Fruit fly (Drosophila melanogaster) whole organism, embryonic: ENCODE data around the gene mRpL14.

Source experiments
- CG1024 ChIP-seq: fragments of 200-800 bp; sonication (Bioruptor generic); IDR thresholded peaks from 2 replicates; pipeline ENCODE4 v1.3.6; 2022; ENCODE audit warnings: missing biosample characterization, missing genetic modification characterization
- CG15479 ChIP-seq: fragments of 200-800 bp; sonication (Bioruptor generic); optimal IDR thresholded peaks from 3 replicates; lab custom pipeline; 2019; ENCODE audit warnings: missing biosample characterization, mild to moderate bottlenecking, missing genetic modification characterization, moderate library complexity
- CG15601 ChIP-seq: fragments of 200-800 bp; sonication (Bioruptor generic); optimal IDR thresholded peaks from 3 replicates; lab custom pipeline; 2019; ENCODE audit warnings: missing biosample characterization, mild to moderate bottlenecking, missing genetic modification characterization, moderate library complexity
- CG1647 ChIP-seq: fragments of 200-800 bp; sonication (Bioruptor generic); optimal IDR thresholded peaks from 3 replicates; lab custom pipeline; 2016; ENCODE audit warnings: missing biosample characterization, missing genetic modification characterization
- CG2199 ChIP-seq: fragments of 200-800 bp; sonication (Bioruptor generic); IDR thresholded peaks from 3 replicates; pipeline ENCODE4 v1.3.6; 2022; ENCODE audit warnings: missing biosample characterization, missing genetic modification characterization
- CG32772 ChIP-seq: fragments of 200-800 bp; sonication (Bioruptor generic); IDR thresholded peaks from 2 replicates; pipeline ENCODE4 v1.3.6; 2022; ENCODE audit warnings: missing biosample characterization, missing genetic modification characterization
- CG3995 ChIP-seq: fragments of 200-800 bp; sonication (Bioruptor generic); optimal IDR thresholded peaks from 3 replicates; lab custom pipeline; 2016; ENCODE audit warnings: missing biosample characterization, missing genetic modification characterization
- CG6689 ChIP-seq: fragments of 200-800 bp; sonication (Bioruptor generic); IDR thresholded peaks from 2 replicates; pipeline ENCODE4 v1.3.6; 2022; ENCODE audit warnings: missing biosample characterization, missing genetic modification characterization
- CG6765 ChIP-seq: fragments of 200-800 bp; sonication (Bioruptor generic); optimal IDR thresholded peaks from 3 replicates; lab custom pipeline; 2017; ENCODE audit warnings: missing biosample characterization, mild to moderate bottlenecking, missing genetic modification characterization
- CG7556 ChIP-seq: fragments of 200-800 bp; sonication (Bioruptor generic); optimal IDR thresholded peaks from 2 replicates; lab custom pipeline; 2017; ENCODE audit warnings: missing biosample characterization, mild to moderate bottlenecking, missing genetic modification characterization
- Dfd ChIP-seq, 2 experiments: fragments of >200 bp; optimal IDR thresholded peaks; 2 replicates each; lab custom pipeline; 2017; ENCODE audit warnings: missing biosample characterization in 2 of 2, missing genetic modification characterization in 2 of 2
- ERR ChIP-seq: fragments of 200-800 bp; sonication (Bioruptor generic); optimal IDR thresholded peaks from 2 replicates; lab custom pipeline; 2016; ENCODE audit warnings: missing biosample characterization, missing genetic modification characterization
- HmgD ChIP-seq: fragments of 200-800 bp; sonication (Bioruptor generic); optimal IDR thresholded peaks from 3 replicates; lab custom pipeline; 2016; ENCODE audit warnings: missing biosample characterization, missing genetic modification characterization
- Hmx ChIP-seq: fragments of 200-800 bp; sonication (Bioruptor generic); optimal IDR thresholded peaks from 2 replicates; lab custom pipeline; 2016; ENCODE audit warnings: missing biosample characterization, missing genetic modification characterization
- Hr51 ChIP-seq, 2 experiments: fragments of 200-800 bp; sonication (Bioruptor generic); optimal IDR thresholded peaks; 2 replicates in 1 of 2; 3 replicates in 1 of 2; lab custom pipeline; 2016 to 2018; ENCODE audit warnings: missing biosample characterization in 2 of 2, missing genetic modification characterization in 2 of 2, mild to moderate bottlenecking in 1 of 2, moderate library complexity in 1 of 2
- MTF-1 ChIP-seq: fragments of 200-800 bp; sonication (Bioruptor generic); optimal IDR thresholded peaks from 2 replicates; lab custom pipeline; 2018; ENCODE audit warnings: missing biosample characterization, mild to moderate bottlenecking, missing genetic modification characterization, borderline replicate concordance
- Nf-YB ChIP-seq: fragments of 200-800 bp; sonication (Bioruptor generic); optimal IDR thresholded peaks from 3 replicates; lab custom pipeline; 2019; ENCODE audit warnings: missing biosample characterization, mild to moderate bottlenecking, missing genetic modification characterization, moderate library complexity
- Rfx ChIP-seq: fragments of 200-800 bp; sonication (Bioruptor generic); IDR thresholded peaks from 2 replicates; pipeline ENCODE4 v1.3.6; 2022; ENCODE audit warnings: missing biosample characterization, missing genetic modification characterization
- Scr ChIP-seq: fragments of 200-800 bp; sonication (Bioruptor generic); IDR thresholded peaks from 2 replicates; pipeline ENCODE4 v1.3.6; 2022; ENCODE audit warnings: missing biosample characterization, missing genetic modification characterization; ENCODE audit not compliant: partially characterized antibody
- Sin3A ChIP-seq: fragments of >200 bp; optimal IDR thresholded peaks from 2 replicates; lab custom pipeline; 2018
- Spps ChIP-seq: fragments of 200-800 bp; sonication (Bioruptor generic); optimal IDR thresholded peaks from 2 replicates; lab custom pipeline; 2018; ENCODE audit warnings: missing biosample characterization, mild to moderate bottlenecking, missing genetic modification characterization
- Xbp1 ChIP-seq: fragments of 200-800 bp; sonication (Bioruptor generic); optimal IDR thresholded peaks from 3 replicates; lab custom pipeline; 2016; ENCODE audit warnings: missing biosample characterization, mild to moderate bottlenecking, missing genetic modification characterization
- amos ChIP-seq: fragments of 200-800 bp; sonication (Bioruptor generic); IDR thresholded peaks from 2 replicates; pipeline ENCODE4 v1.3.6; 2022; ENCODE audit warnings: missing biosample characterization, missing genetic modification characterization; ENCODE audit not compliant: partially characterized antibody
- ara ChIP-seq: fragments of 200-800 bp; sonication (Bioruptor generic); IDR thresholded peaks from 2 replicates; pipeline ENCODE4 v1.3.6; 2022; ENCODE audit warnings: missing biosample characterization, missing genetic modification characterization
- bbx ChIP-seq: fragments of 200-800 bp; sonication (Bioruptor generic); IDR thresholded peaks from 2 replicates; pipeline ENCODE4 v1.3.6; 2022; ENCODE audit warnings: missing biosample characterization, missing genetic modification characterization; ENCODE audit not compliant: partially characterized antibody
- bsh ChIP-seq, 2 experiments: fragments of 200-800 bp; sonication (Bioruptor generic); optimal IDR thresholded peaks; 2 replicates each; lab custom pipeline; 2017 to 2018; ENCODE audit warnings: mild to moderate bottlenecking in 2 of 2, missing biosample characterization in 2 of 2, missing genetic modification characterization in 2 of 2, moderate library complexity in 1 of 2
- corto ChIP-seq: fragments of 200-800 bp; sonication (Bioruptor generic); optimal IDR thresholded peaks from 2 replicates; lab custom pipeline; 2016; ENCODE audit warnings: missing biosample characterization, mild to moderate bottlenecking, missing genetic modification characterization, moderate library complexity
- croc ChIP-seq: fragments of 200-800 bp; sonication (Bioruptor generic); conservative IDR thresholded peaks from 3 replicates; pipeline ENCODE4 v1.3.6; 2022; ENCODE audit warnings: missing biosample characterization, missing genetic modification characterization
- crol ChIP-seq: fragments of 200-800 bp; sonication (Bioruptor generic); IDR thresholded peaks from 2 replicates; pipeline ENCODE4 v1.3.6; 2022; ENCODE audit warnings: missing biosample characterization, missing genetic modification characterization
- dati ChIP-seq: fragments of 200-800 bp; sonication (Bioruptor generic); IDR thresholded peaks from 2 replicates; pipeline ENCODE4 v1.3.6; 2022; ENCODE audit warnings: missing biosample characterization, missing genetic modification characterization
- dimm ChIP-seq: fragments of 200-800 bp; sonication (Bioruptor generic); IDR thresholded peaks from 2 replicates; pipeline ENCODE4 v1.3.6; 2022; ENCODE audit warnings: missing biosample characterization, missing genetic modification characterization
- gro ChIP-seq: fragments of 200-800 bp; sonication (Bioruptor generic); optimal IDR thresholded peaks from 2 replicates; lab custom pipeline; 2016; ENCODE audit warnings: missing biosample characterization, missing genetic modification characterization
- gsb-n ChIP-seq: fragments of 200-800 bp; sonication (Bioruptor generic); optimal IDR thresholded peaks from 3 replicates; lab custom pipeline; 2018; ENCODE audit warnings: missing biosample characterization, mild to moderate bottlenecking, missing genetic modification characterization
- h ChIP-seq: fragments of >200 bp; optimal IDR thresholded peaks from 2 replicates; lab custom pipeline; 2017
- hb ChIP-seq: fragments of 200-800 bp; sonication (Bioruptor generic); IDR thresholded peaks from 3 replicates; pipeline ENCODE4 v1.3.6; 2022; ENCODE audit warnings: missing biosample characterization, missing genetic modification characterization; ENCODE audit not compliant: partially characterized antibody
- jigr1 ChIP-seq: fragments of 200-800 bp; sonication (Bioruptor generic); IDR thresholded peaks from 3 replicates; pipeline ENCODE4 v1.3.6; 2022; ENCODE audit warnings: missing biosample characterization, missing genetic modification characterization
- lab ChIP-seq: fragments of 200-800 bp; sonication (Bioruptor generic); optimal IDR thresholded peaks from 3 replicates; lab custom pipeline; 2017; ENCODE audit warnings: missing biosample characterization, missing genetic modification characterization, mild to moderate bottlenecking, moderate library complexity, missing genetic modification reagents
- lilli ChIP-seq: fragments of 200-800 bp; sonication (Bioruptor generic); optimal IDR thresholded peaks from 3 replicates; lab custom pipeline; 2016; ENCODE audit warnings: missing biosample characterization, missing genetic modification characterization
- lola ChIP-seq, 3 experiments: fragments of >200 bp in 2 of 3; fragments of 200-800 bp in 1 of 3; sonication (Bioruptor generic) in 1 of 3; optimal IDR thresholded peaks; 2 replicates each; lab custom pipeline; 2017 to 2019; ENCODE audit warnings: missing biosample characterization in 3 of 3, missing genetic modification characterization in 3 of 3, mild to moderate bottlenecking in 1 of 3, moderate library complexity in 1 of 3
- maf-S ChIP-seq: fragments of 200-800 bp; sonication (Bioruptor generic); optimal IDR thresholded peaks from 2 replicates; lab custom pipeline; 2016; ENCODE audit warnings: missing biosample characterization, missing genetic modification characterization
- mam ChIP-seq: fragments of 200-800 bp; sonication (Bioruptor generic); optimal IDR thresholded peaks from 3 replicates; lab custom pipeline; 2016; ENCODE audit warnings: missing biosample characterization, missing genetic modification characterization
- mld ChIP-seq: fragments of 200-800 bp; sonication (Bioruptor generic); IDR thresholded peaks from 3 replicates; pipeline ENCODE4 v1.3.6; 2022; ENCODE audit warnings: missing biosample characterization, missing genetic modification characterization; ENCODE audit not compliant: partially characterized antibody
- nerfin-1 ChIP-seq: fragments of 200-800 bp; sonication (Bioruptor generic); optimal IDR thresholded peaks from 3 replicates; lab custom pipeline; 2019; ENCODE audit warnings: missing biosample characterization, mild to moderate bottlenecking, missing genetic modification characterization, moderate library complexity
- psq ChIP-seq: fragments of 200-800 bp; sonication (Bioruptor generic); optimal IDR thresholded peaks from 2 replicates; lab custom pipeline; 2017; ENCODE audit warnings: missing biosample characterization, missing genetic modification characterization
- sd ChIP-seq: fragments of 200-800 bp; sonication (Bioruptor generic); optimal IDR thresholded peaks from 3 replicates; lab custom pipeline; 2018; ENCODE audit warnings: missing biosample characterization, mild to moderate bottlenecking, missing genetic modification characterization, moderate library complexity
- sens ChIP-seq: fragments of 200-800 bp; sonication (Bioruptor generic); peaks from one replicate; lab custom pipeline; 2016; ENCODE audit warnings: missing biosample characterization, missing genetic modification characterization
- sr ChIP-seq: fragments of 200-800 bp; sonication (Bioruptor generic); IDR thresholded peaks from 3 replicates; pipeline ENCODE4 v1.3.6; 2022; ENCODE audit warnings: missing biosample characterization, missing genetic modification characterization
- tup ChIP-seq: fragments of 200-800 bp; sonication (Bioruptor generic); optimal IDR thresholded peaks from 2 replicates; lab custom pipeline; 2016; ENCODE audit warnings: missing biosample characterization, mild to moderate bottlenecking, missing genetic modification characterization, moderate library complexity
- tx ChIP-seq: fragments of 200-800 bp; sonication (Bioruptor generic); optimal IDR thresholded peaks from 2 replicates; lab custom pipeline; 2016; ENCODE audit warnings: missing biosample characterization, missing genetic modification characterization

Gene mRpL14

DNA sequence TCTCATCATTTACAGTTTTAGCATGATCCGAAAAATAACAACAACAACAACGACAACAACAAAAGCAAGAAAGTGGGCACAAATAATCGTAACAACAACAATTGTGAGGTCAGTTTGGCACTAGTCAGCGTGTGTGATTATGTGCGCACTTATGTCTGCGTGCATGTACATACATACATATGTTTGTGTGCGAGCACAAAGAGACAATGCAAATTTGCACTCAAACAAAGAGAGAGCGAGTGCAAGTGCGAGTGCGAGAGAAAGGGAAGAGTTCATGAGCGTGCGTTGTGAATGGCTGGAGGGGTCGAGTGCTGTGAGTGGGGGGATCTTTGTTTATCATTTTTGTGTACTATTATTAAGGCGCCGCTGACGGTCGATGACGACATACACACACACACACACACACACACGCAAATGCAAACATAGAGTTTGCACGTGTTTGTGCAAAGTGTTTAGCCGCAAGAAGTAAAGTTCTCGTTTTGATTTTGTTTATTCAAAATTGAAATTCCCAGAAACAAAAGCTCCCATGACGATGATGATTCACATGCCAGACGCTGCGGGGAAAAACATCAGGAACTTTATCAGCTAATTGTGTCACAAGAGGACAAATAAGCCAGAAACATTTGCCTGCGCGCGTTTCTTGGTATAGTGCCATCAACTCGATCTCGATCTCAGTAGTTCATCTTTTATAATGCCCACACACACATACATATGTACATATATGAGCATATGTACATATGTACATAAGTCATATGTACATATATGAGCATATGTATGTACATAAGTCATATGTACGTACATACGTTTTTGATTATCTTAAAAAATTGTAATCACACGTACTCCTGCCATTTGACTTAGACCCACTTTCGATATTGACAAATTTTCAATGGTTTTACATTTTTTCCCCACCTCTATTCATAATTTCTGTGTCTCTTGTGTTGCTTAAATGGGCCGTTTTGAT, 49.7 kb downstream of the mRpL14 start (continued):
- TF ChIP-seq Sin3A, result no peak
- no peak for TF ChIP-seq maf-S (GFP tag; lab: Kevin White, UChicago)
- peak; percentile 36 for TF ChIP-seq MTF-1 (GFP tag; lab: Kevin White, UChicago)
- TF ChIP-seq CG15601 (tag; lab: Kevin White, UChicago), result peak; percentile 7
- no peak for TF ChIP-seq tup
- peak; percentile 87 for TF ChIP-seq sens (GFP tag; lab: Kevin White, UChicago)
- no peak for TF ChIP-seq psq (GFP tag; lab: Kevin White, UChicago)
- no peak for TF ChIP-seq HmgD (GFP tag; lab: Kevin White, UChicago)
- TF ChIP-seq CG7556, result no peak
- TF ChIP-seq CG2199 (GFP tag; lab: Robert Waterston, UW), result no peak
- no peak for TF ChIP-seq Hr51 (GFP tag; optimal IDR thresholded peaks at IDR 0.05; lab: Kevin White, UChicago)
- no peak for TF ChIP-seq ara
- TF ChIP-seq mld, result no peak
- TF ChIP-seq corto (GFP tag; lab: Kevin White, UChicago), result no peak
- TF ChIP-seq Nf-YB, result no peak
- TF ChIP-seq lilli (GFP tag; lab: Kevin White, UChicago), result no peak
- no peak for TF ChIP-seq Scr (GFP tag; lab: Robert Waterston, UW)
- no peak for TF ChIP-seq hb
- TF ChIP-seq CG32772, result no peak
- no peak for TF ChIP-seq gsb-n
- TF ChIP-seq sd, result no peak
- TF ChIP-seq Rfx (GFP tag; lab: Robert Waterston, UW), result no peak
- no peak for TF ChIP-seq jigr1 (GFP tag; lab: Robert Waterston, UW)
- TF ChIP-seq ERR (GFP tag; lab: Kevin White, UChicago), result no peak
- no peak for TF ChIP-seq tx (GFP tag; lab: Kevin White, UChicago)
- TF ChIP-seq Spps, result no peak
- TF ChIP-seq mam (GFP tag; lab: Kevin White, UChicago), result no peak
- no peak for TF ChIP-seq amos (GFP tag; lab: Robert Waterston, UW)
- no peak for TF ChIP-seq lola (GFP tag; optimal IDR thresholded peaks at IDR 0.05; lab: Kevin White, UChicago)
- peak; percentile 68; the same call in 1 of the 2 replicates for TF ChIP-seq crol (GFP tag; lab: Robert Waterston, UW)
- peak; percentile 19; the same call in 1 of the 2 replicates for TF ChIP-seq CG6689
- TF ChIP-seq h (lab: Kevin White, UChicago), result no peak
- TF ChIP-seq Xbp1 (GFP tag; lab: Kevin White, UChicago), result no peak
- no peak for TF ChIP-seq CG3995 (GFP tag; lab: Kevin White, UChicago)
- TF ChIP-seq Hmx (GFP tag; lab: Kevin White, UChicago), result no peak
- TF ChIP-seq Dfd (GFP tag; optimal IDR thresholded peaks at IDR 0.05; lab: Kevin White, UChicago), result no peak
- TF ChIP-seq lab, result peak; percentile 4
- no peak for TF ChIP-seq bbx
- TF ChIP-seq nerfin-1 (tag; lab: Kevin White, UChicago), result no peak
- peak; percentile 34; the same call in 1 of the 2 replicates for TF ChIP-seq CG1024 (GFP tag; lab: Robert Waterston, UW)
- TF ChIP-seq CG15479 (GFP tag; lab: Kevin White, UChicago), result peak; percentile 85
- no peak for TF ChIP-seq CG1647 (GFP tag; lab: Kevin White, UChicago)
- TF ChIP-seq croc (GFP tag; lab: Robert Waterston, UW), result no peak
- peak in 1 of 2 experiments; percentile 29 for TF ChIP-seq bsh (GFP tag; optimal IDR thresholded peaks at IDR 0.05; lab: Kevin White, UChicago)
- 0 out of 2 replicates have a peak, but pooled peaks have one; percentile 50 for TF ChIP-seq dati (GFP tag; lab: Robert Waterston, UW)
- no peak for TF ChIP-seq gro (GFP tag; lab: Kevin White, UChicago)
- 0 out of 2 replicates have a peak, but pooled peaks have one; percentile 35 for TF ChIP-seq dimm
- no peak for TF ChIP-seq CG6765 (GFP tag; lab: Kevin White, UChicago)
- TF ChIP-seq sr (GFP tag; lab: Robert Waterston, UW), result peak; percentile 19; the same call in 1 of the 3 replicates
